Fruit fly (Drosophila melanogaster) whole organism, embryonic: ENCODE results near the gene CG31706.

ENCODE experiments used
- Asciz ChIP-seq: fragments of 200-800 bp; sonication (Bioruptor generic); optimal IDR thresholded peaks from 2 replicates; lab custom pipeline; 2017; ENCODE audit warnings: missing biosample characterization, mild to moderate bottlenecking, missing genetic modification characterization, missing genetic modification reagents
- Atf6 ChIP-seq: fragments of 200-800 bp; sonication (Bioruptor generic); IDR thresholded peaks from 2 replicates; pipeline ENCODE4 v1.3.6; 2022; ENCODE audit warnings: missing biosample characterization, missing genetic modification characterization
- CG10209 ChIP-seq: fragments of 200-800 bp; sonication (Bioruptor generic); optimal IDR thresholded peaks from 3 replicates; lab custom pipeline; 2017; ENCODE audit warnings: missing biosample characterization, mild to moderate bottlenecking, missing genetic modification characterization, missing genetic modification reagents
- CG12659 ChIP-seq: fragments of 200-800 bp; sonication (Bioruptor generic); optimal IDR thresholded peaks from 3 replicates; lab custom pipeline; 2017; ENCODE audit warnings: mild to moderate bottlenecking, missing biosample characterization, missing genetic modification reagents, missing genetic modification characterization
- CG12769 ChIP-seq: fragments of 200-800 bp; sonication (Bioruptor generic); optimal IDR thresholded peaks from 2 replicates; lab custom pipeline; 2019; ENCODE audit warnings: missing biosample characterization, mild to moderate bottlenecking, missing genetic modification characterization, moderate library complexity
- CG13123 ChIP-seq: fragments of 200-800 bp; sonication (Bioruptor generic); optimal IDR thresholded peaks from 2 replicates; lab custom pipeline; 2016; ENCODE audit warnings: missing biosample characterization, missing genetic modification characterization
- CG14860 ChIP-seq: fragments of 200-800 bp; sonication (Bioruptor generic); IDR thresholded peaks from 3 replicates; pipeline ENCODE4 v1.3.6; 2022; ENCODE audit warnings: missing biosample characterization, missing genetic modification characterization; ENCODE audit not compliant: partially characterized antibody
- CG17328 ChIP-seq: fragments of 200-800 bp; sonication (Bioruptor generic); IDR thresholded peaks from 2 replicates; pipeline ENCODE4 v1.3.6; 2022; ENCODE audit warnings: missing biosample characterization, missing genetic modification characterization
- CG1832 ChIP-seq: fragments of 200-800 bp; sonication (Bioruptor generic); optimal IDR thresholded peaks from 2 replicates; lab custom pipeline; 2017; ENCODE audit warnings: missing biosample characterization, mild to moderate bottlenecking, missing genetic modification characterization, inconsistent platforms
- CG31224 ChIP-seq: fragments of 200-800 bp; sonication (Bioruptor generic); IDR thresholded peaks from 2 replicates; pipeline ENCODE4 v1.3.6; 2022; ENCODE audit warnings: missing biosample characterization, missing genetic modification characterization
- CG4730 ChIP-seq: fragments of 200-800 bp; sonication (Bioruptor generic); IDR thresholded peaks from 2 replicates; pipeline ENCODE4 v1.3.6; 2022; ENCODE audit warnings: missing biosample characterization, missing genetic modification characterization
- CG6175 ChIP-seq: fragments of 200-800 bp; sonication (Bioruptor generic); IDR thresholded peaks from 3 replicates; pipeline ENCODE4 v1.3.6; 2022; ENCODE audit warnings: missing biosample characterization, missing genetic modification characterization
- CG6254 ChIP-seq: fragments of 200-800 bp; sonication (Bioruptor generic); optimal IDR thresholded peaks from 3 replicates; lab custom pipeline; 2017; ENCODE audit warnings: mild to moderate bottlenecking, missing biosample characterization, missing genetic modification reagents, missing genetic modification characterization
- CG6272 ChIP-seq: fragments of 200-800 bp; sonication (Bioruptor generic); IDR thresholded peaks from 2 replicates; pipeline ENCODE4 v1.3.6; 2022; ENCODE audit warnings: missing biosample characterization, missing genetic modification characterization
- CG7372 ChIP-seq: fragments of 200-800 bp; sonication (Bioruptor generic); IDR thresholded peaks from 2 replicates; pipeline ENCODE4 v1.3.6; 2022; ENCODE audit warnings: missing biosample characterization, missing genetic modification characterization
- CG9437 ChIP-seq: fragments of 200-800 bp; sonication (Bioruptor generic); optimal IDR thresholded peaks from 2 replicates; lab custom pipeline; 2018; ENCODE audit warnings: missing biosample characterization, mild to moderate bottlenecking, missing genetic modification characterization
- Dip3 ChIP-seq: fragments of 200-800 bp; sonication (Bioruptor generic); optimal IDR thresholded peaks from 3 replicates; lab custom pipeline; 2016; ENCODE audit warnings: missing biosample characterization, missing genetic modification characterization
- ERR ChIP-seq: fragments of 200-800 bp; sonication (Bioruptor generic); optimal IDR thresholded peaks from 2 replicates; lab custom pipeline; 2016; ENCODE audit warnings: missing biosample characterization, missing genetic modification characterization
- Eip74EF ChIP-seq, 2 experiments: fragments of 200-800 bp in 1 of 2; fragments of >200 bp in 1 of 2; sonication (Bioruptor generic) in 1 of 2; optimal IDR thresholded peaks; 2 replicates each; lab custom pipeline; 2017 to 2019; ENCODE audit warnings: missing biosample characterization in 2 of 2, missing genetic modification characterization in 2 of 2, mild to moderate bottlenecking in 1 of 2, moderate library complexity in 1 of 2
- Hr3 ChIP-seq: fragments of 200-800 bp; sonication (Bioruptor generic); optimal IDR thresholded peaks from 3 replicates; lab custom pipeline; 2016; ENCODE audit warnings: missing biosample characterization, missing genetic modification characterization
- Mes4 ChIP-seq: fragments of 200-800 bp; sonication (Bioruptor generic); optimal IDR thresholded peaks from 2 replicates; lab custom pipeline; 2016; ENCODE audit warnings: missing biosample characterization, missing genetic modification characterization
- NFAT ChIP-seq: fragments of 200-800 bp; sonication (Bioruptor generic); IDR thresholded peaks from 2 replicates; pipeline ENCODE4 v1.3.6; 2022; ENCODE audit warnings: missing biosample characterization, missing genetic modification characterization
- Poxn ChIP-seq: fragments of 200-800 bp; sonication (Bioruptor generic); IDR thresholded peaks from 2 replicates; pipeline ENCODE4 v1.3.6; 2022; ENCODE audit warnings: missing biosample characterization, missing genetic modification characterization
- Ptx1 ChIP-seq: fragments of 200-800 bp; sonication (Bioruptor generic); IDR thresholded peaks from 2 replicates; pipeline ENCODE4 v1.3.6; 2022; ENCODE audit warnings: missing biosample characterization, missing genetic modification characterization
- Sin3A ChIP-seq: fragments of >200 bp; optimal IDR thresholded peaks from 2 replicates; lab custom pipeline; 2018
- Sox102F ChIP-seq: fragments of 200-800 bp; sonication (Bioruptor generic); optimal IDR thresholded peaks from 2 replicates; lab custom pipeline; 2018; ENCODE audit warnings: missing biosample characterization, mild to moderate bottlenecking, missing genetic modification characterization, moderate library complexity
- Ssrp ChIP-seq: fragments of 200-800 bp; sonication (Bioruptor generic); optimal IDR thresholded peaks from 2 replicates; lab custom pipeline; 2018; ENCODE audit warnings: missing biosample characterization, mild to moderate bottlenecking, missing genetic modification characterization, moderate library complexity
- Usf ChIP-seq: fragments of 200-800 bp; sonication (Bioruptor generic); optimal IDR thresholded peaks from 2 replicates; lab custom pipeline; 2017; ENCODE audit warnings: missing genotype, missing biosample characterization, missing genetic modification characterization
- ac ChIP-seq: fragments of 200-800 bp; sonication (Bioruptor generic); optimal IDR thresholded peaks from 3 replicates; lab custom pipeline; 2017; ENCODE audit warnings: missing biosample characterization, mild to moderate bottlenecking, missing genetic modification characterization
- amos ChIP-seq: fragments of 200-800 bp; sonication (Bioruptor generic); IDR thresholded peaks from 2 replicates; pipeline ENCODE4 v1.3.6; 2022; ENCODE audit warnings: missing biosample characterization, missing genetic modification characterization; ENCODE audit not compliant: partially characterized antibody
- bsh ChIP-seq, 2 experiments: fragments of 200-800 bp; sonication (Bioruptor generic); optimal IDR thresholded peaks; 2 replicates each; lab custom pipeline; 2017 to 2018; ENCODE audit warnings: mild to moderate bottlenecking in 2 of 2, missing biosample characterization in 2 of 2, missing genetic modification characterization in 2 of 2, moderate library complexity in 1 of 2
- cas ChIP-seq: fragments of 200-800 bp; sonication (Bioruptor generic); IDR thresholded peaks from 2 replicates; pipeline ENCODE4 v1.3.6; 2022; ENCODE audit warnings: missing biosample characterization, missing genetic modification characterization
- dan ChIP-seq: fragments of 200-800 bp; sonication (Bioruptor generic); IDR thresholded peaks from 2 replicates; pipeline ENCODE4 v1.3.6; 2022; ENCODE audit warnings: missing biosample characterization, missing genetic modification characterization
- danr ChIP-seq: fragments of 200-800 bp; sonication (Bioruptor generic); IDR thresholded peaks from 2 replicates; pipeline ENCODE4 v1.3.6; 2022; ENCODE audit warnings: missing biosample characterization, missing genetic modification characterization
- dmrt99B ChIP-seq: fragments of 200-800 bp; sonication (Bioruptor generic); optimal IDR thresholded peaks from 2 replicates; lab custom pipeline; 2018; ENCODE audit warnings: missing biosample characterization, mild to moderate bottlenecking, missing genetic modification characterization, moderate library complexity
- ems ChIP-seq: fragments of 200-800 bp; sonication (Bioruptor generic); optimal IDR thresholded peaks from 3 replicates; lab custom pipeline; 2016; ENCODE audit warnings: missing biosample characterization, missing genetic modification characterization
- gem ChIP-seq: fragments of 200-800 bp; sonication (Bioruptor generic); optimal IDR thresholded peaks from 2 replicates; lab custom pipeline; 2019; ENCODE audit warnings: missing biosample characterization, mild to moderate bottlenecking, missing genetic modification characterization, moderate library complexity
- gfzf ChIP-seq: fragments of 200-800 bp; sonication (Bioruptor generic); optimal IDR thresholded peaks from 2 replicates; lab custom pipeline; 2016; ENCODE audit warnings: missing biosample characterization, mild to moderate bottlenecking, missing genetic modification characterization, moderate library complexity
- grau ChIP-seq: fragments of 200-800 bp; optimal IDR thresholded peaks from 3 replicates; lab custom pipeline; 2019; ENCODE audit warnings: missing biosample characterization, mild to moderate bottlenecking, missing genetic modification characterization, moderate library complexity
- gt ChIP-seq: fragments of 200-800 bp; sonication (Bioruptor generic); IDR thresholded peaks from 2 replicates; pipeline ENCODE4 v1.3.6; 2022; ENCODE audit warnings: missing biosample characterization, missing genetic modification characterization
- hth ChIP-seq: fragments of >200 bp; optimal IDR thresholded peaks from 2 replicates; lab custom pipeline; 2017; ENCODE audit warnings: inconsistent platforms
- kay ChIP-seq: fragments of 200-800 bp; sonication (Bioruptor generic); optimal IDR thresholded peaks from 2 replicates; lab custom pipeline; 2016; ENCODE audit warnings: missing biosample characterization, missing genetic modification characterization
- klu ChIP-seq: fragments of 200-800 bp; sonication (Bioruptor generic); IDR thresholded peaks from 2 replicates; pipeline ENCODE4 v1.3.6; 2022; ENCODE audit warnings: missing biosample characterization, missing genetic modification characterization
- lola ChIP-seq, 3 experiments: fragments of >200 bp in 2 of 3; fragments of 200-800 bp in 1 of 3; sonication (Bioruptor generic) in 1 of 3; optimal IDR thresholded peaks; 2 replicates each; lab custom pipeline; 2017 to 2019; ENCODE audit warnings: missing biosample characterization in 3 of 3, missing genetic modification characterization in 3 of 3, mild to moderate bottlenecking in 1 of 3, moderate library complexity in 1 of 3
- luna ChIP-seq: fragments of 200-800 bp; sonication (Bioruptor generic); optimal IDR thresholded peaks from 2 replicates; lab custom pipeline; 2016; ENCODE audit warnings: missing biosample characterization, missing genetic modification characterization
- pb ChIP-seq: fragments of 200-800 bp; sonication (Bioruptor generic); optimal IDR thresholded peaks from 3 replicates; lab custom pipeline; 2016; ENCODE audit warnings: missing biosample characterization, missing genetic modification characterization
- pho ChIP-seq: fragments of 200-800 bp; sonication (Bioruptor generic); optimal IDR thresholded peaks from 2 replicates; lab custom pipeline; 2016; ENCODE audit warnings: missing biosample characterization, missing genetic modification characterization
- sens ChIP-seq: fragments of 200-800 bp; sonication (Bioruptor generic); peaks from one replicate; lab custom pipeline; 2016; ENCODE audit warnings: missing biosample characterization, missing genetic modification characterization
- seq ChIP-seq: fragments of 200-800 bp; sonication (Bioruptor generic); IDR thresholded peaks from 2 replicates; pipeline ENCODE4 v1.3.6; 2022; ENCODE audit warnings: missing biosample characterization, missing genetic modification characterization
- sqz ChIP-seq: fragments of 200-800 bp; sonication (Bioruptor generic); optimal IDR thresholded peaks from 3 replicates; lab custom pipeline; 2018; ENCODE audit warnings: missing biosample characterization, mild to moderate bottlenecking, missing genetic modification characterization
- stc ChIP-seq: fragments of 200-800 bp; sonication (Bioruptor generic); IDR thresholded peaks from 2 replicates; pipeline ENCODE4 v1.3.6; 2022; ENCODE audit warnings: missing biosample characterization, missing genetic modification characterization
- twi ChIP-seq: fragments of 200-800 bp; optimal IDR thresholded peaks from 2 replicates; lab custom pipeline; 2019; ENCODE audit warnings: missing biosample characterization, mild to moderate bottlenecking, missing genetic modification characterization, moderate library complexity

CG31706 gene

DNA sequence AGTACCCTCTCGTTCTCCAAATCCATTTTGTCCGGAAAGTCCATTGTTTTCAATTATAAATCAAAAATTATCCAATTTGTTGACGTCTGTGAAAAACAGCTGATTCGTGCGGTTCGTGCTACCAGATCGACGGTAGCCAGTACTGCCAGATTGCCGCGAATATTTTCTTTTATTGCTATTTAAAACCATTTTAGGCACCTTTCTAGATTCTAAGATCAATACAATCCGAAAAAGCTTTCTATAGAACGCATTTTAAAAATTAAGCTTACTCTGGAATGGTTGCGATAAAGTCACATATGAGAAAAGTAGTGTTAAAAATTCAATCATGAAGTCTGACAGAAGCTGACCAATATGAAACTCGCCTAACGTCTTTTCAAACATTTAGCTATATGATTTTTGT is 32.0 kb downstream of the CG31706 start, which contains the start of gene Cog8 (continued):
- TF ChIP-seq Eip74EF (GFP tag; optimal IDR thresholded peaks at IDR 0.05; lab: Kevin White, UChicago) (no peak), CG6254 (GFP tag; lab: Kevin White, UChicago) (no peak), gfzf (GFP tag; lab: Kevin White, UChicago) (peak; percentile 2), Atf6 (no peak), CG10209 (GFP tag; lab: Kevin White, UChicago) (peak; percentile 10), ERR (GFP tag; lab: Kevin White, UChicago) (no peak), CG4730 (GFP tag; lab: Robert Waterston, UW) (no peak; the same call in 1 of the 2 replicates), ac (GFP tag; lab: Kevin White, UChicago) (no peak), NFAT (GFP tag; lab: Robert Waterston, UW) (no peak), luna (peak; percentile 19), CG6272 (GFP tag; lab: Robert Waterston, UW) (0 out of 2 replicates have a peak, but pooled peaks have one; percentile 18), ems (GFP tag; lab: Kevin White, UChicago) (peak; percentile 32), seq (no peak), CG7372 (GFP tag; lab: Robert Waterston, UW) (no peak), twi (tag; lab: Kevin White, UChicago) (peak; percentile 49), kay (GFP tag; lab: Kevin White, UChicago) (no peak), Asciz (GFP tag; lab: Kevin White, UChicago) (no peak), cas (GFP tag; lab: Robert Waterston, UW) (no peak), sqz (GFP tag; lab: Kevin White, UChicago) (no peak), Hr3 (peak; percentile 49), Mes4 (GFP tag; lab: Kevin White, UChicago) (no peak), stc (GFP tag; lab: Robert Waterston, UW) (no peak), hth (no peak), sens (peak; percentile 23), dmrt99B (tag; lab: Kevin White, UChicago) (no peak), pb (GFP tag; lab: Kevin White, UChicago) (no peak), bsh (GFP tag; optimal IDR thresholded peaks at IDR 0.05; lab: Kevin White, UChicago) (peak in 1 of 2 experiments; percentile 18), CG12659 (GFP tag; lab: Kevin White, UChicago) (peak; percentile 57), CG1832 (GFP tag; lab: Kevin White, UChicago) (no peak), Ssrp (tag; lab: Kevin White, UChicago) (peak; percentile 48), danr (GFP tag; lab: Robert Waterston, UW) (no peak), gt (GFP tag; lab: Robert Waterston, UW) (no peak), Sox102F (peak; percentile 47), pho (peak; percentile 58), Poxn (GFP tag; lab: Robert Waterston, UW) (no peak), CG14860 (GFP tag; lab: Robert Waterston, UW) (no peak), Sin3A (lab: Kevin White, UChicago) (peak; percentile 52), CG31224 (no peak), klu (no peak), Usf (GFP tag; lab: Kevin White, UChicago) (peak; percentile 18), Dip3 (GFP tag; lab: Kevin White, UChicago) (peak; percentile 60), amos (GFP tag; lab: Robert Waterston, UW) (no peak; the same call in 1 of the 2 replicates), CG17328 (GFP tag; lab: Robert Waterston, UW) (no peak), gem (tag; lab: Kevin White, UChicago) (peak; percentile 65), CG12769 (tag; lab: Kevin White, UChicago) (no peak), grau (tag; lab: Kevin White, UChicago) (peak; percentile 37), CG13123 (GFP tag; lab: Kevin White, UChicago) (peak; percentile 40), CG9437 (no peak), Ptx1 (GFP tag; lab: Robert Waterston, UW) (no peak), CG6175 (no peak), lola (GFP tag; optimal IDR thresholded peaks at IDR 0.05; lab: Kevin White, UChicago) (peak in 1 of 3 experiments; percentile 46), dan (GFP tag; lab: Robert Waterston, UW) (no peak)
